Worm (Caenorhabditis elegans) whole organism, L1 larva: ENCODE data around the gene Y69H2.9.

ENCODE experiments used
- Y116A8C.19 ChIP-seq: sonication (generic microtip); optimal IDR thresholded peaks from 2 replicates; lab custom pipeline; 2016; ENCODE audit warnings: missing compliant biosample characterization, missing genetic modification characterization, borderline replicate concordance
- alr-1 ChIP-seq: fragments of 200-800 bp; sonication (Bioruptor generic); optimal IDR thresholded peaks from 2 replicates; lab custom pipeline; 2018; ENCODE audit warnings: borderline replicate concordance, mild to moderate bottlenecking, missing genetic modification characterization, missing compliant biosample characterization
- ceh-63 ChIP-seq: fragments of 200-800 bp; sonication (Bioruptor generic); optimal IDR thresholded peaks from 2 replicates; lab custom pipeline; 2018; ENCODE audit warnings: mild to moderate bottlenecking, missing genetic modification characterization, missing compliant biosample characterization
- ceh-88 ChIP-seq: fragments of 200-800 bp; sonication (Bioruptor generic); IDR thresholded peaks from 2 replicates; pipeline ENCODE4 v1.3.6; 2022; ENCODE audit warnings: missing genetic modification characterization, missing compliant biosample characterization
- dpl-1 ChIP-seq, 3 experiments: fragments of 150-350 bp in 2 of 3; sonication (generic microtip) in 1 of 3; optimal IDR thresholded peaks; 2 replicates each; lab custom pipeline; 2014 to 2017; ENCODE audit warnings: missing biosample characterization in 3 of 3, missing genetic modification characterization in 3 of 3, missing genetic modification reagents in 3 of 3
- dsc-1 ChIP-seq: sonication (generic microtip); optimal IDR thresholded peaks from 2 replicates; lab custom pipeline; 2016; ENCODE audit warnings: mild to moderate bottlenecking, missing genetic modification characterization, missing compliant biosample characterization
- efl-1 ChIP-seq, 4 experiments: fragments of 150-350 bp; optimal IDR thresholded peaks in 3 of 4; peaks in 1 of 4; 1 replicate in 1 of 4; 2 replicates in 3 of 4; lab custom pipeline; 2014; ENCODE audit warnings: missing biosample characterization in 2 of 4, missing genetic modification characterization in 2 of 4, missing genetic modification reagents in 2 of 4
- efl-3 ChIP-seq: fragments of 200-800 bp; sonication (Bioruptor generic); optimal IDR thresholded peaks from 2 replicates; lab custom pipeline; 2018; ENCODE audit warnings: mild to moderate bottlenecking, missing genetic modification characterization, missing compliant biosample characterization
- egl-13 ChIP-seq: sonication (generic microtip); optimal IDR thresholded peaks from 2 replicates; lab custom pipeline; 2016; ENCODE audit warnings: missing genotype, missing genetic modification reagents, missing genetic modification characterization, missing compliant biosample characterization
- egl-27 ChIP-seq, 2 experiments: fragments of 150-350 bp in 1 of 2; sonication (generic microtip); optimal IDR thresholded peaks; 3 replicates each; lab custom pipeline; 2017 to 2018; ENCODE audit warnings: missing biosample characterization in 2 of 2, missing genetic modification characterization in 2 of 2, missing genetic modification reagents in 2 of 2
- elt-2 ChIP-seq: sonication (generic microtip); optimal IDR thresholded peaks from 2 replicates; lab custom pipeline; 2016; ENCODE audit warnings: missing genetic modification characterization, mild to moderate bottlenecking, inconsistent platforms, missing compliant biosample characterization, missing genetic modification reagents
- elt-3 ChIP-seq, 6 experiments: fragments of 150-350 bp in 1 of 6; sonication (generic microtip); optimal IDR thresholded peaks; 2 replicates each; lab custom pipeline; 2017 to 2018; ENCODE audit warnings: missing biosample characterization in 6 of 6, missing genetic modification characterization in 6 of 6, inconsistent platforms in 1 of 6
- fkh-10 ChIP-seq: sonication (generic microtip); optimal IDR thresholded peaks from 2 replicates; lab custom pipeline; 2017; ENCODE audit warnings: missing biosample characterization, missing genetic modification reagents, missing genetic modification characterization
- fkh-8 ChIP-seq: sonication (generic microtip); optimal IDR thresholded peaks from 2 replicates; lab custom pipeline; 2016; ENCODE audit warnings: mild to moderate bottlenecking, missing genetic modification characterization, missing compliant biosample characterization
- fos-1 ChIP-seq: fragments of 150-350 bp; optimal IDR thresholded peaks from 2 replicates; lab custom pipeline; 2014; ENCODE audit warnings: missing biosample characterization, missing genetic modification characterization
- grh-1 ChIP-seq: fragments of 200-800 bp; sonication (Bioruptor generic); IDR thresholded peaks from 2 replicates; pipeline ENCODE4 v1.3.6; 2022; ENCODE audit warnings: missing genetic modification reagents, missing genetic modification characterization, missing compliant biosample characterization
- hlh-17 ChIP-seq: fragments of 200-800 bp; sonication (Bioruptor generic); optimal IDR thresholded peaks from 2 replicates; lab custom pipeline; 2018; ENCODE audit warnings: missing genetic modification characterization, mild to moderate bottlenecking, missing compliant biosample characterization, moderate library complexity, borderline replicate concordance
- hlh-4 ChIP-seq: sonication (generic microtip); optimal IDR thresholded peaks from 2 replicates; lab custom pipeline; 2016; ENCODE audit warnings: mild to moderate bottlenecking, missing genetic modification characterization, missing compliant biosample characterization
- irx-1 ChIP-seq: sonication (generic microtip); optimal IDR thresholded peaks from 2 replicates; lab custom pipeline; 2016; ENCODE audit warnings: missing genetic modification characterization, missing compliant biosample characterization
- jun-1 ChIP-seq: fragments of 150-350 bp; optimal IDR thresholded peaks from 2 replicates; lab custom pipeline; 2014; ENCODE audit warnings: missing biosample characterization, missing genetic modification reagents, missing genetic modification characterization
- lin-15B ChIP-seq: fragments of 150-350 bp; sonication (generic microtip); optimal IDR thresholded peaks from 3 replicates; lab custom pipeline; 2014; ENCODE audit warnings: missing biosample characterization, missing genetic modification characterization
- lin-35 ChIP-seq, 2 experiments: fragments of 150-350 bp; optimal IDR thresholded peaks; 2 replicates each; lab custom pipeline; 2014; ENCODE audit warnings: missing biosample characterization in 2 of 2, missing genetic modification characterization in 2 of 2, missing genetic modification reagents in 2 of 2
- lin-39 ChIP-seq: fragments of 150-350 bp; optimal IDR thresholded peaks from 2 replicates; lab custom pipeline; 2014; ENCODE audit warnings: missing biosample characterization, missing genetic modification reagents, missing genetic modification characterization
- mab-9 ChIP-seq: fragments of 200-800 bp; sonication (Bioruptor generic); IDR thresholded peaks from 2 replicates; pipeline ENCODE4 v1.3.6; 2022; ENCODE audit warnings: missing genetic modification reagents, missing genetic modification characterization, missing compliant biosample characterization
- mef-2 ChIP-seq: fragments of 150-350 bp; optimal IDR thresholded peaks from 2 replicates; lab custom pipeline; 2014; ENCODE audit warnings: missing biosample characterization, missing genetic modification characterization
- mep-1 ChIP-seq: fragments of 150-350 bp; optimal IDR thresholded peaks from 2 replicates; lab custom pipeline; 2014; ENCODE audit warnings: missing biosample characterization, missing genetic modification characterization
- nhr-11 ChIP-seq: fragments of 150-350 bp; optimal IDR thresholded peaks from 2 replicates; lab custom pipeline; 2014; ENCODE audit warnings: missing biosample characterization, missing genetic modification characterization
- nhr-12 ChIP-seq: sonication (generic microtip); optimal IDR thresholded peaks from 2 replicates; lab custom pipeline; 2017; ENCODE audit warnings: missing biosample characterization, missing genetic modification characterization
- nhr-237 ChIP-seq: fragments of 150-350 bp; optimal IDR thresholded peaks from 2 replicates; lab custom pipeline; 2014; ENCODE audit warnings: missing biosample characterization, missing genetic modification characterization
- nhr-28 ChIP-seq: fragments of 150-350 bp; optimal IDR thresholded peaks from 2 replicates; lab custom pipeline; 2014; ENCODE audit warnings: missing biosample characterization, missing genetic modification characterization
- nhr-76 ChIP-seq: sonication (generic microtip); optimal IDR thresholded peaks from 2 replicates; lab custom pipeline; 2017; ENCODE audit warnings: missing biosample characterization, missing genetic modification characterization
- nhr-85 ChIP-seq: sonication (generic microtip); peaks from one replicate; lab custom pipeline; 2016; ENCODE audit warnings: missing genetic modification characterization, inconsistent platforms, missing compliant biosample characterization
- pag-3 ChIP-seq: sonication (generic microtip); optimal IDR thresholded peaks from 2 replicates; lab custom pipeline; 2017; ENCODE audit warnings: missing genetic modification characterization, mild to moderate bottlenecking, missing compliant biosample characterization, antibody characterized with exemption, borderline replicate concordance; ENCODE audit not compliant: insufficient read depth
- pqm-1 ChIP-seq: sonication (generic microtip); optimal IDR thresholded peaks from 3 replicates; lab custom pipeline; 2017; ENCODE audit warnings: missing biosample characterization, missing genetic modification characterization
- rnt-1 ChIP-seq: sonication (generic microtip); optimal IDR thresholded peaks from 2 replicates; lab custom pipeline; 2016; ENCODE audit warnings: mild to moderate bottlenecking, missing genetic modification characterization, moderate library complexity, missing compliant biosample characterization
- skn-1 ChIP-seq: fragments of 150-350 bp; optimal IDR thresholded peaks from 2 replicates; lab custom pipeline; 2014; ENCODE audit warnings: missing biosample characterization, missing genetic modification characterization
- sptf-1 ChIP-seq: fragments of 150-350 bp; optimal IDR thresholded peaks from 2 replicates; lab custom pipeline; 2014; ENCODE audit warnings: missing biosample characterization, missing genetic modification characterization
- sup-37 ChIP-seq: fragments of 200-800 bp; sonication (Bioruptor generic); optimal IDR thresholded peaks from 2 replicates; lab custom pipeline; 2018; ENCODE audit warnings: mild to moderate bottlenecking, missing genetic modification characterization, missing compliant biosample characterization
- unc-30 ChIP-seq: sonication (generic microtip); optimal IDR thresholded peaks from 2 replicates; lab custom pipeline; 2017; ENCODE audit warnings: missing biosample characterization, missing genetic modification characterization
- unc-98 ChIP-seq: fragments of 200-800 bp; sonication (Bioruptor generic); IDR thresholded peaks from 2 replicates; pipeline ENCODE4 v1.3.6; 2022; ENCODE audit warnings: missing genetic modification characterization, missing compliant biosample characterization
- vab-15 ChIP-seq: sonication (generic microtip); optimal IDR thresholded peaks from 2 replicates; lab custom pipeline; 2017; ENCODE audit warnings: missing genotype, mild to moderate bottlenecking, missing genetic modification characterization, missing compliant biosample characterization
- zag-1 ChIP-seq: fragments of 150-350 bp; optimal IDR thresholded peaks from 2 replicates; lab custom pipeline; 2014; ENCODE audit warnings: missing biosample characterization, missing genetic modification characterization
- ztf-4 ChIP-seq: fragments of 150-350 bp; optimal IDR thresholded peaks from 2 replicates; lab custom pipeline; 2014; ENCODE audit warnings: missing biosample characterization, missing genetic modification characterization

Y69H2.9 gene

DNA sequence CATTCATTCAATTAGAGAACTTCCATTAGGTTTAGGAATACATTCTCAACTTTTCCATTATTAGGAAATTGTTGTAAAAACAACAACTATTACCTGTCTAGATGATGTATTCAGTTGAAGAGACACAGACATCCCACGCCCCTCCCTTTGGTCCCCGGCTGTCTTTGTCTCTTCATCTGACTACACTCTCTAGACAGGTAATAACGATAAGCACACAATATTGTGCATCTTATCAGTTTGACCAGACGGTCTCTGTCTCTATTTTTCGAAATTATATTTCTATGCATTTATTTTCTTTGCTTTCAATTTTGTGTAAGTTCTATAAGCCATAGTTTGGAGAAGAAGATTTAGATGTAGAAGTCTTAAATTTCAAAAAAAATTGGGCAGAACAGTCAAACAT is at the start of gene Y69H2.9:
Gene Y69H2.9, plus strand, starts transcription at position 233 of the 400 bp plus-strand sequence.
- no peak for TF ChIP-seq hlh-4 (tag; lab: Kevin White, UChicago)
- peak; percentile 4 for TF ChIP-seq pqm-1 (tag; lab: Kevin White, UChicago)
- peak; percentile 81 for TF ChIP-seq elt-2 (tag; lab: Kevin White, UChicago)
- TF ChIP-seq lin-35 (GFP tag; optimal IDR thresholded peaks at IDR 0.05; lab: Kevin White, UChicago): peak in 1 of 2 experiments; percentile 6
- TF ChIP-seq zag-1 (tag; lab: Kevin White, UChicago): no peak

DNA sequence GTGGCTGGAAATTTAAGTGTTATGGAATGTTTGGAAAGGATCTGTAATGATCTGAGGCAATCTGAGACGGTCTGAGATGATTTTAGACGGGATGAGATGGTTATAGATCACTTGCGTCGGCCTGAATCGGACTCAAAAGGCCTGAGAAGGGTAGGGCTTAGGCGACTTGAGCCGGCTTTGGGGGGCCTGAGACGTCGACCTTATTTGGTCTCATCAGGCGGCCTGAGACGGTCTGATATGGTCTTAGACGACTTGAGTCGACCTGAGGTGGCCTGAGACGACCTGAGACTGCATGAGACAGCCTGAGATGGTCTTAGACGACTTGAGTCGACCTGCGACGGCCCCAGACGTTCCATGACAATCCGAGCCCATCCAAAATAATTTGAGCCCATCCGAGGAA is 45.0 kb upstream of the Y69H2.9 start:
- TF ChIP-seq irx-1 (tag; lab: Kevin White, UChicago): no peak
- no peak for TF ChIP-seq pag-3 (tag; lab: Kevin White, UChicago)
- no peak for TF ChIP-seq nhr-237 (tag; lab: Kevin White, UChicago)
- no peak for TF ChIP-seq sptf-1 (tag; lab: Kevin White, UChicago)
- no peak for TF ChIP-seq hlh-17 (GFP tag; lab: Kevin White, UChicago)
- TF ChIP-seq rnt-1 (tag; lab: Kevin White, UChicago): no peak
- TF ChIP-seq Y116A8C.19 (tag; lab: Kevin White, UChicago): no peak
- no peak for TF ChIP-seq fos-1 (tag; lab: Kevin White, UChicago)
- no peak for TF ChIP-seq lin-39
- no peak for TF ChIP-seq egl-27 (tag; optimal IDR thresholded peaks at IDR 0.05; lab: Kevin White, UChicago)
- TF ChIP-seq nhr-11 (tag; lab: Kevin White, UChicago): no peak
- TF ChIP-seq dsc-1 (tag; lab: Kevin White, UChicago): no peak
- TF ChIP-seq sup-37 (GFP tag; lab: Kevin White, UChicago): no peak
- no peak for TF ChIP-seq mab-9 (GFP tag; lab: Robert Waterston, UW)
- no peak for TF ChIP-seq nhr-85 (tag; lab: Kevin White, UChicago)
- no peak for TF ChIP-seq ceh-88 (GFP tag; lab: Robert Waterston, UW)
- TF ChIP-seq mep-1 (tag; lab: Kevin White, UChicago): no peak
- TF ChIP-seq zag-1 (tag; lab: Kevin White, UChicago): no peak
- no peak for TF ChIP-seq alr-1 (tag; lab: Kevin White, UChicago)
- no peak for TF ChIP-seq lin-15B (tag; lab: Kevin White, UChicago)

DNA sequence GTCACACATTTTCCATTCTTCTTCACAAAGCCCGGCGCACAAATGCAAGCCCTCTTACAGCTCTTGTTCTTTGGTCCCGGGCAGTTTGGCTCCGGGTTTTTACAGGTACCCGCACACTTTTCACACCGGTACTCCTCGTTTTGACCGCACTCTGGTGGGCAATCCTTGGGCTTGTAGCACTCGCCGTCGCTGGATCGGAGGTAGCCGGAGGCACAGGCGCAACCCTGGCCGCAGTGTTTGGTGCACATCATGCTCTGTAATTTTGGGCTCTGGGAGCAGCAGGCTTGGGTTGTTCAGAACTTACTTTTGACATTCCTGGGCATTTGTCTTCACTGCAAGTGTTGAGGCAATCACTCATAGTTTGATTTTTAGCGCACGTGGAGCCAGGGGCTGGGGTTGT is 43.9 kb upstream of the Y69H2.9 start:
- no peak for TF ChIP-seq sup-37 (GFP tag; lab: Kevin White, UChicago)
- no peak for TF ChIP-seq fkh-8 (tag; lab: Kevin White, UChicago)
- TF ChIP-seq vab-15 (tag; lab: Kevin White, UChicago): no peak

DNA sequence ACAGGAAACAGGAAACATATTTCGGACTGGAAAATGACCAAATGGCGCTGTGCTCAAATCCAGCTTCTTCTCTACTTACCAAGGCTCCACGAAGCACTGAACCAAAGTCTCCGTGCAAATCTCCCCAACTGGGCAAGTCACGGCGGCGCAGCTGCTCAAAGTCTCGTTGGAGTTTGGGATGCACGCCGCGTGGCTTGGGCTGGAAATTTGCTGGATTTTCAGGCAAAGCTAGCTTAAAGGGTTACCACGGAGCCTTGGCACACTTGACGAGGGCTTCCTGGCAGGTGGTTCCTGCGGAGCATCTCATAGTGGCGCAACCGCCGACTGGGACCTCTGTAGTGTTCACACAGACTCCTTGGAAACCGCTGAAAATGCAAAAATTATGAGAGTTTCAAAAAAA is 42.4 kb upstream of the Y69H2.9 start:
- TF ChIP-seq pag-3 (tag; lab: Kevin White, UChicago) (no peak), elt-3 (tag; optimal IDR thresholded peaks at IDR 0.05; lab: Kevin White, UChicago) (no peak), jun-1 (tag; lab: Kevin White, UChicago) (no peak), alr-1 (tag; lab: Kevin White, UChicago) (no peak), nhr-12 (tag; lab: Kevin White, UChicago) (no peak), hlh-4 (tag; lab: Kevin White, UChicago) (no peak), nhr-28 (tag; lab: Kevin White, UChicago) (no peak), egl-13 (tag; lab: Kevin White, UChicago) (no peak), dpl-1 (GFP tag; optimal IDR thresholded peaks at IDR 0.05; lab: Kevin White, UChicago) (no peak), efl-3 (GFP tag; lab: Kevin White, UChicago) (no peak)

DNA sequence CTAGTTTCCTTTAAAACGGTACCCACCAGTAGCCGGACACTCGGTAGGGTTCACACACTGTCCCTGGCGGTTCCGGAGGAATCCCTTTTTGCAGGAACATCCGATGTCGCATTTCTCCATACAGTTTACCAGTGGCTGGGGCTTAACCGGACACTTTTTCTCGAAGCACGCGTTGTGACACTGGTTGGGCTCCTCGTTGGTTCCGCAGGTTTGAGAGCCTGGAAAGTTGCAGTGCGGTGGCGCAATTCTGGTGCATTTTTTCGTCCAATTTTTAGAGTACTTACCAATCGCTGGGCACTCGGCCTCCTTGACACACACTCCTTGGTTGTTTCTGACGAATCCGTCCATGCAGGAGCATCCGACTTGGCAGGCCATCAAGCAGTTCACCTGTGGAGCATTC is 39.0 kb upstream of the Y69H2.9 start:
- no peak for TF ChIP-seq nhr-12 (tag; lab: Kevin White, UChicago)
- TF ChIP-seq ztf-4 (tag; lab: Kevin White, UChicago): no peak
- TF ChIP-seq efl-3 (GFP tag; lab: Kevin White, UChicago): no peak
- TF ChIP-seq fos-1 (tag; lab: Kevin White, UChicago): no peak
- TF ChIP-seq unc-30 (tag; lab: Kevin White, UChicago): no peak
- TF ChIP-seq sptf-1 (tag; lab: Kevin White, UChicago): no peak
- TF ChIP-seq skn-1 (tag; lab: Kevin White, UChicago): no peak
- TF ChIP-seq grh-1 (GFP tag; lab: Robert Waterston, UW): no peak
- no peak for TF ChIP-seq ceh-63 (GFP tag; lab: Kevin White, UChicago)
- no peak for TF ChIP-seq nhr-76
- TF ChIP-seq mef-2 (tag; lab: Kevin White, UChicago): no peak
- no peak for TF ChIP-seq efl-1 (optimal IDR thresholded peaks at IDR 0.05; lab: Kevin White, UChicago)
- no peak for TF ChIP-seq efl-1 (GFP tag; optimal IDR thresholded peaks at IDR 0.05 in 1 of 2; lab: Kevin White, UChicago)
- TF ChIP-seq fkh-10 (GFP tag; lab: Kevin White, UChicago): no peak
- TF ChIP-seq lin-35 (GFP tag; optimal IDR thresholded peaks at IDR 0.05; lab: Kevin White, UChicago): no peak
- TF ChIP-seq lin-15B (tag; lab: Kevin White, UChicago): no peak
- no peak for TF ChIP-seq unc-98 (GFP tag; lab: Robert Waterston, UW)
